Worm (Caenorhabditis elegans) whole organism, L2 larva: Measurements from ENCODE around the gene act-1.

ENCODE experiments used
- C34F6.9 ChIP-seq: fragments of 150-350 bp; optimal IDR thresholded peaks from 2 replicates; lab custom pipeline; 2014; ENCODE audit warnings: missing biosample characterization, missing genetic modification characterization
- F13H6.1 ChIP-seq: sonication (generic microtip); optimal IDR thresholded peaks from 2 replicates; lab custom pipeline; 2016; ENCODE audit warnings: missing genetic modification characterization, missing compliant biosample characterization
- R02D3.7 ChIP-seq: fragments of 150-350 bp; optimal IDR thresholded peaks from 2 replicates; lab custom pipeline; 2014; ENCODE audit warnings: missing biosample characterization, missing genetic modification characterization
- ZK546.5 ChIP-seq: sonication (generic microtip); optimal IDR thresholded peaks from 2 replicates; lab custom pipeline; 2017; ENCODE audit warnings: missing biosample characterization, missing genetic modification characterization
- alr-1 ChIP-seq: fragments of 150-350 bp; optimal IDR thresholded peaks from 2 replicates; lab custom pipeline; 2014; ENCODE audit warnings: missing biosample characterization, missing genetic modification characterization
- aly-2 ChIP-seq: fragments of 150-350 bp; optimal IDR thresholded peaks from 2 replicates; lab custom pipeline; 2014; ENCODE audit warnings: missing biosample characterization, missing genetic modification characterization
- ama-1 ChIP-seq: fragments of 150-350 bp; optimal IDR thresholded peaks from 2 replicates; lab custom pipeline; 2018; ENCODE audit warnings: inconsistent platforms
- blmp-1 ChIP-seq: sonication (generic microtip); optimal IDR thresholded peaks from 2 replicates; lab custom pipeline; 2017; ENCODE audit warnings: missing genetic modification characterization, mild to moderate bottlenecking, missing compliant biosample characterization, antibody characterized with exemption, moderate library complexity; ENCODE audit not compliant: insufficient read depth
- ceh-16 ChIP-seq: fragments of 150-350 bp; optimal IDR thresholded peaks from 2 replicates; lab custom pipeline; 2014; ENCODE audit warnings: missing biosample characterization, missing genetic modification characterization
- ceh-82 ChIP-seq: fragments of 150-350 bp; optimal IDR thresholded peaks from 2 replicates; lab custom pipeline; 2014; ENCODE audit warnings: missing biosample characterization, missing genetic modification characterization
- crh-2 ChIP-seq: sonication (generic microtip); optimal IDR thresholded peaks from 2 replicates; lab custom pipeline; 2017; ENCODE audit warnings: missing biosample characterization, missing genetic modification characterization
- dmd-4 ChIP-seq: sonication (generic microtip); optimal IDR thresholded peaks from 2 replicates; lab custom pipeline; 2017; ENCODE audit warnings: missing biosample characterization, missing genetic modification characterization
- elt-3 ChIP-seq: sonication (generic microtip); optimal IDR thresholded peaks from 2 replicates; lab custom pipeline; 2017; ENCODE audit warnings: missing biosample characterization, missing genetic modification characterization
- fos-1 ChIP-seq: fragments of 150-350 bp; optimal IDR thresholded peaks from 2 replicates; lab custom pipeline; 2014; ENCODE audit warnings: missing biosample characterization, missing genetic modification characterization
- gmeb-1 ChIP-seq: fragments of 150-350 bp; optimal IDR thresholded peaks from 2 replicates; lab custom pipeline; 2014; ENCODE audit warnings: missing biosample characterization, missing genetic modification characterization
- lin-13 ChIP-seq: fragments of 150-350 bp; optimal IDR thresholded peaks from 2 replicates; lab custom pipeline; 2014; ENCODE audit warnings: missing biosample characterization, missing genetic modification reagents, missing genetic modification characterization
- lin-39 ChIP-seq: fragments of 150-350 bp; optimal IDR thresholded peaks from 2 replicates; lab custom pipeline; 2014; ENCODE audit warnings: missing biosample characterization, missing genetic modification reagents, missing genetic modification characterization
- lsy-2 ChIP-seq, 2 experiments: fragments of 150-350 bp in 1 of 2; sonication (generic microtip) in 1 of 2; optimal IDR thresholded peaks; 2 replicates each; lab custom pipeline; 2014 to 2017; ENCODE audit warnings: missing biosample characterization in 2 of 2, missing genetic modification characterization in 2 of 2
- mab-5 ChIP-seq: fragments of 150-350 bp; optimal IDR thresholded peaks from 2 replicates; lab custom pipeline; 2014; ENCODE audit warnings: missing biosample characterization, missing genetic modification characterization
- mbf-1 ChIP-seq: sonication (generic microtip); optimal IDR thresholded peaks from 2 replicates; lab custom pipeline; 2017; ENCODE audit warnings: missing biosample characterization, missing genetic modification characterization
- mdl-1 ChIP-seq, 2 experiments: fragments of 150-350 bp in 1 of 2; sonication (generic microtip) in 1 of 2; optimal IDR thresholded peaks; 2 replicates each; lab custom pipeline; 2017; ENCODE audit warnings: missing biosample characterization in 2 of 2, missing genetic modification characterization in 2 of 2
- nhr-10 ChIP-seq: sonication (generic microtip); optimal IDR thresholded peaks from 2 replicates; lab custom pipeline; 2017; ENCODE audit warnings: missing biosample characterization, missing genetic modification characterization
- nhr-11 ChIP-seq: fragments of 150-350 bp; optimal IDR thresholded peaks from 2 replicates; lab custom pipeline; 2014; ENCODE audit warnings: missing biosample characterization, missing genetic modification characterization
- nhr-12 ChIP-seq: fragments of 150-350 bp; optimal IDR thresholded peaks from 2 replicates; lab custom pipeline; 2014; ENCODE audit warnings: missing biosample characterization, missing genetic modification characterization
- nhr-129 ChIP-seq: fragments of 150-350 bp; optimal IDR thresholded peaks from 2 replicates; lab custom pipeline; 2014; ENCODE audit warnings: missing biosample characterization, missing genetic modification characterization
- nhr-21 ChIP-seq: fragments of 150-350 bp; optimal IDR thresholded peaks from 2 replicates; lab custom pipeline; 2014; ENCODE audit warnings: missing biosample characterization, missing genetic modification characterization
- nhr-23 ChIP-seq: fragments of 150-350 bp; optimal IDR thresholded peaks from 2 replicates; lab custom pipeline; 2014; ENCODE audit warnings: missing biosample characterization, missing genetic modification reagents, missing genetic modification characterization
- nhr-237 ChIP-seq: fragments of 150-350 bp; optimal IDR thresholded peaks from 2 replicates; lab custom pipeline; 2014; ENCODE audit warnings: missing biosample characterization, missing genetic modification characterization
- nhr-25 ChIP-seq: fragments of 150-350 bp; sonication (generic microtip); optimal IDR thresholded peaks from 3 replicates; lab custom pipeline; 2014; ENCODE audit warnings: missing biosample characterization, missing genetic modification characterization
- nhr-6 ChIP-seq: fragments of 150-350 bp; optimal IDR thresholded peaks from 2 replicates; lab custom pipeline; 2014; ENCODE audit warnings: missing biosample characterization, missing genetic modification characterization
- peb-1 ChIP-seq: fragments of 150-350 bp; optimal IDR thresholded peaks from 2 replicates; lab custom pipeline; 2014; ENCODE audit warnings: missing biosample characterization, missing genetic modification characterization
- sem-4 ChIP-seq: fragments of 150-350 bp; optimal IDR thresholded peaks from 2 replicates; lab custom pipeline; 2014; ENCODE audit warnings: missing biosample characterization, missing genetic modification reagents, missing genetic modification characterization
- skn-1 ChIP-seq: sonication (generic microtip); optimal IDR thresholded peaks from 2 replicates; lab custom pipeline; 2017; ENCODE audit warnings: missing biosample characterization, missing genetic modification characterization
- sma-3 ChIP-seq: sonication (generic microtip); optimal IDR thresholded peaks from 2 replicates; lab custom pipeline; 2016; ENCODE audit warnings: missing genetic modification reagents, missing genetic modification characterization, missing compliant biosample characterization
- sma-9 ChIP-seq, 2 experiments: fragments of 150-350 bp in 1 of 2; sonication (generic microtip) in 1 of 2; optimal IDR thresholded peaks; 2 replicates each; lab custom pipeline; 2014 to 2016; ENCODE audit warnings: missing genetic modification characterization in 2 of 2, mild to moderate bottlenecking in 1 of 2, missing biosample characterization in 1 of 2, missing compliant biosample characterization in 1 of 2, missing genetic modification reagents in 1 of 2, moderate library complexity in 1 of 2
- snpc-4 ChIP-seq: fragments of 150-350 bp; optimal IDR thresholded peaks from 2 replicates; lab custom pipeline; 2014; ENCODE audit warnings: missing biosample characterization, missing genetic modification characterization
- unc-39 ChIP-seq: fragments of 150-350 bp; optimal IDR thresholded peaks from 2 replicates; lab custom pipeline; 2014; ENCODE audit warnings: missing biosample characterization, missing genetic modification characterization
- unc-55 ChIP-seq: fragments of 150-350 bp; sonication (generic microtip); optimal IDR thresholded peaks from 3 replicates; lab custom pipeline; 2014; ENCODE audit warnings: missing biosample characterization, missing genetic modification reagents, missing genetic modification characterization
- unc-62 ChIP-seq: fragments of 150-350 bp; optimal IDR thresholded peaks from 2 replicates; lab custom pipeline; 2014; ENCODE audit warnings: missing biosample characterization, missing genetic modification reagents, missing genetic modification characterization
- ztf-1 ChIP-seq: fragments of 200-800 bp; sonication (Bioruptor generic); conservative IDR thresholded peaks from 2 replicates; pipeline ENCODE4 v1.3.6; 2022; ENCODE audit warnings: missing genetic modification characterization, missing compliant biosample characterization
- ztf-4 ChIP-seq: fragments of 150-350 bp; optimal IDR thresholded peaks from 2 replicates; lab custom pipeline; 2014; ENCODE audit warnings: missing biosample characterization, missing genetic modification characterization

Gene act-1

ce11 chrV:11075209-11076027, 5.4 kb upstream of the act-1 start:
- peak; percentile 12 for TF ChIP-seq unc-55
- TF ChIP-seq mbf-1 (tag; lab: Kevin White, UChicago): no peak
- TF ChIP-seq nhr-129: peak; percentile 31
- peak; percentile 22 for TF ChIP-seq nhr-25
- no peak for TF ChIP-seq C34F6.9 (tag; lab: Kevin White, UChicago)
- no peak for TF ChIP-seq ceh-82 (tag; lab: Kevin White, UChicago)
- TF ChIP-seq mdl-1 (tag; optimal IDR thresholded peaks at IDR 0.05; lab: Kevin White, UChicago): peak; percentile 41 to 51
- peak; percentile 4 for TF ChIP-seq nhr-21 (tag; lab: Kevin White, UChicago)
- peak; percentile 10 for TF ChIP-seq F13H6.1
- TF ChIP-seq fos-1 (tag; lab: Kevin White, UChicago): peak; percentile 41
- TF ChIP-seq nhr-23 (tag; lab: Kevin White, UChicago): no peak

DNA sequence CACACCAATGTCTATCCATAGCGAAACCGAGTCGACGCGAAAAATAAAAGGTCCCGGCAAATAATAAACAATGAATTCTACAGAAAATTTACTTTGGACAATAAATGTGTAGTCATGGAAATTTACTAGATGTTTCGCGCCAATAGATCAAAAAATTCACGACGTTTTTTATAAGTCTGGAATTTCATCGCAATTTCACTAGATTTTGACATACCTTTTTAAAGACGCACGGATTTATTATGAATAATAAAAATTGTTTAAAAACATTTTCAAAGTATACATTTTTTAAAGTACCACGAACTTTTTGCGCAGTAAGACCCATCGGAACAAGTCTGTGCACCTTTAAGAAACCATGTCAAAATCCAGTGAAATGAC, 4.8 kb upstream of the act-1 start:
- peak; percentile 41 for TF ChIP-seq sem-4 (tag; lab: Kevin White, UChicago)
- TF ChIP-seq fos-1 (tag; lab: Kevin White, UChicago): no peak
- TF ChIP-seq sma-3 (GFP tag; lab: Kevin White, UChicago): peak; percentile 15

- peak; percentile 25 for TF ChIP-seq sma-9 (GFP tag; optimal IDR thresholded peaks at IDR 0.05; lab: Kevin White, UChicago)
- no peak for TF ChIP-seq sma-9 (tag; optimal IDR thresholded peaks at IDR 0.05; lab: Kevin White, UChicago)
- TF ChIP-seq C34F6.9 (tag; lab: Kevin White, UChicago): peak; percentile 14
- no peak for TF ChIP-seq nhr-10 (tag; lab: Kevin White, UChicago)
- TF ChIP-seq unc-62 (GFP tag; lab: Kevin White, UChicago): peak; percentile 38
- no peak for TF ChIP-seq nhr-21 (tag; lab: Kevin White, UChicago)
- no peak for TF ChIP-seq sma-3 (GFP tag; lab: Kevin White, UChicago)
- peak; percentile 32 for TF ChIP-seq lin-13
- peak; percentile 79 for TF ChIP-seq ama-1 (lab: Kevin White, UChicago)
- TF ChIP-seq nhr-129: peak; percentile 43
- TF ChIP-seq crh-2 (tag; lab: Kevin White, UChicago): peak; percentile 31
- TF ChIP-seq lsy-2 (tag; optimal IDR thresholded peaks at IDR 0.05; lab: Kevin White, UChicago): peak in 1 of 2 experiments; percentile 40
- TF ChIP-seq ztf-4: peak; percentile 77
- TF ChIP-seq alr-1 (tag; lab: Kevin White, UChicago): no peak
- TF ChIP-seq nhr-6 (tag; lab: Kevin White, UChicago): no peak
- peak; percentile 46 for TF ChIP-seq fos-1 (tag; lab: Kevin White, UChicago)
Measured at ce11 chrV:11076403-11076802, 4.4 kb upstream of the act-1 start.

DNA sequence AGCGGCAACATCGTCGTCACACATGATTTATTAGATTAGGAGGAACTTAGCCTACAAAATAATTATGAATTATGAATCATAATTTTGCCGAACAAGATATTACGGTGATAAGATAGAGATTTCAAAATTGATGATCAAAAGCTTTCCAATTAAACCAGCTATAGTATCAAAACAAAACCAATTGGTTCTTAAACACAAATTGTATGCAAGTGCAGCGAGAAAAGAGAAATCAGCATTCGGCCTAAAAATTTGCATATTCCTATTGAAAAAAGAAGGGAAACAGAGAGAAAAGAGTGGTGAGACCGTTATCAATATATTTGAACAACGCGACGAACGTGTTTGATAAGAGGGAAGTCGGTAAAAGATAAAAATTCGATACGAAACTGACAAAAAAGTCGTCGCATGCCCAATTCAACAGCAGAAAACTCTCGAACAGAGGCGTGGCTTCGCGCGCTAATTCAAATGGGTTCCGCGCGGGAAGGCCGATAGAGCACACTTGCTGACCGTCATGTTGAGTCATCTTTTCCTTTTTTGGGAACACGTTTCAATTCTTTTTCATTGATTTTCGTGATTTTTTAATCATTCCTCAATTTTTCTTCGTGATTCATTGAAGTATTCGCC, 2.6 kb upstream of the act-1 start, which contains the start of gene act-2:
Gene act-2, minus strand, starts transcription at position 51 of the 621 bp plus-strand sequence.
- TF ChIP-seq ztf-1 (GFP tag; lab: Robert Waterston, UW): no peak
- TF ChIP-seq crh-2 (tag; lab: Kevin White, UChicago): peak; percentile 86
- peak; percentile 80 for TF ChIP-seq sem-4 (tag; lab: Kevin White, UChicago)
- no peak for TF ChIP-seq lin-39 (tag; lab: Kevin White, UChicago)
- no peak for TF ChIP-seq nhr-10 (tag; lab: Kevin White, UChicago)
- TF ChIP-seq nhr-6 (tag; lab: Kevin White, UChicago): no peak
- TF ChIP-seq skn-1 (tag; lab: Kevin White, UChicago): no peak
- peak; percentile 55 for TF ChIP-seq snpc-4 (tag; lab: Kevin White, UChicago)
- TF ChIP-seq dmd-4 (tag; lab: Kevin White, UChicago): no peak
- no peak for TF ChIP-seq ZK546.5 (tag; lab: Kevin White, UChicago)
- no peak for TF ChIP-seq unc-62 (GFP tag; lab: Kevin White, UChicago)
- peak; percentile 69 for TF ChIP-seq gmeb-1 (tag; lab: Kevin White, UChicago)
- peak; percentile 87 for TF ChIP-seq sma-3 (GFP tag; lab: Kevin White, UChicago)
- TF ChIP-seq elt-3 (tag; lab: Kevin White, UChicago): no peak
- no peak for TF ChIP-seq nhr-11 (tag; lab: Kevin White, UChicago)
- TF ChIP-seq lsy-2 (tag; optimal IDR thresholded peaks at IDR 0.05; lab: Kevin White, UChicago): peak in 1 of 2 experiments; percentile 75
- TF ChIP-seq lin-13: peak; percentile 74
- TF ChIP-seq nhr-21 (tag; lab: Kevin White, UChicago): peak; percentile 20
- TF ChIP-seq ceh-82 (tag; lab: Kevin White, UChicago): no peak
- TF ChIP-seq F13H6.1: peak; percentile 44
- TF ChIP-seq mab-5 (tag; lab: Kevin White, UChicago): peak; percentile 21
- TF ChIP-seq mdl-1 (tag; optimal IDR thresholded peaks at IDR 0.05; lab: Kevin White, UChicago): no peak
- no peak for TF ChIP-seq aly-2 (tag; lab: Kevin White, UChicago)
- no peak for TF ChIP-seq peb-1
- peak; percentile 8 for TF ChIP-seq sma-9 (GFP tag; optimal IDR thresholded peaks at IDR 0.05; lab: Kevin White, UChicago)
- no peak for TF ChIP-seq sma-9 (tag; optimal IDR thresholded peaks at IDR 0.05; lab: Kevin White, UChicago)
- no peak for TF ChIP-seq unc-39
- TF ChIP-seq alr-1 (tag; lab: Kevin White, UChicago): no peak
- no peak for TF ChIP-seq nhr-12 (tag; lab: Kevin White, UChicago)
- no peak for TF ChIP-seq nhr-23 (tag; lab: Kevin White, UChicago)
- TF ChIP-seq ceh-16 (tag; lab: Kevin White, UChicago): peak; percentile 64
- TF ChIP-seq blmp-1 (tag; lab: Kevin White, UChicago): peak; percentile 57
- TF ChIP-seq nhr-25: peak; percentile 84
- peak; percentile 97 for TF ChIP-seq fos-1 (tag; lab: Kevin White, UChicago)
- TF ChIP-seq R02D3.7 (tag; lab: Kevin White, UChicago): no peak
- TF ChIP-seq nhr-237 (tag; lab: Kevin White, UChicago): no peak
